Fruit fly (Drosophila melanogaster) whole organism, embryonic: Measurements from ENCODE around the gene CG10621.
A peak's percentile ranks its signal among the peaks of the same experiment; 100 is the strongest.

Source experiments
- Ada2b ChIP-seq: fragments of 200-800 bp; sonication (Bioruptor generic); IDR thresholded peaks from 2 replicates; pipeline ENCODE4 v1.3.6; 2022; ENCODE audit warnings: missing biosample characterization, missing genetic modification characterization
- Atf3 ChIP-seq: fragments of 200-800 bp; sonication (Bioruptor generic); optimal IDR thresholded peaks from 3 replicates; lab custom pipeline; 2016; ENCODE audit warnings: missing biosample characterization, missing genetic modification characterization
- Atf6 ChIP-seq: fragments of 200-800 bp; sonication (Bioruptor generic); IDR thresholded peaks from 2 replicates; pipeline ENCODE4 v1.3.6; 2022; ENCODE audit warnings: missing biosample characterization, missing genetic modification characterization
- CG1024 ChIP-seq: fragments of 200-800 bp; sonication (Bioruptor generic); IDR thresholded peaks from 2 replicates; pipeline ENCODE4 v1.3.6; 2022; ENCODE audit warnings: missing biosample characterization, missing genetic modification characterization
- CG10565 ChIP-seq: fragments of 200-800 bp; sonication (Bioruptor generic); optimal IDR thresholded peaks from 3 replicates; lab custom pipeline; 2016; ENCODE audit warnings: missing biosample characterization, mild to moderate bottlenecking, missing genetic modification characterization
- CG10654 ChIP-seq: fragments of 200-800 bp; sonication (Bioruptor generic); optimal IDR thresholded peaks from 2 replicates; lab custom pipeline; 2016; ENCODE audit warnings: missing biosample characterization, missing genetic modification characterization
- CG11085 ChIP-seq: fragments of 200-800 bp; sonication (Bioruptor generic); IDR thresholded peaks from 2 replicates; pipeline ENCODE4 v1.3.6; 2022; ENCODE audit warnings: missing biosample characterization, missing genetic modification characterization
- CG11456 ChIP-seq: fragments of 200-800 bp; sonication (Bioruptor generic); IDR thresholded peaks from 3 replicates; pipeline ENCODE4 v1.3.6; 2022; ENCODE audit warnings: missing biosample characterization, missing genetic modification characterization
- CG11696 ChIP-seq: fragments of 200-800 bp; sonication (Bioruptor generic); IDR thresholded peaks from 2 replicates; pipeline ENCODE4 v1.3.6; 2022; ENCODE audit warnings: missing biosample characterization, missing genetic modification characterization
- CG12942 ChIP-seq: fragments of 200-800 bp; sonication (Bioruptor generic); optimal IDR thresholded peaks from 3 replicates; lab custom pipeline; 2016; ENCODE audit warnings: missing biosample characterization, missing genetic modification characterization
- CG13296 ChIP-seq: fragments of 200-800 bp; sonication (Bioruptor generic); optimal IDR thresholded peaks from 3 replicates; lab custom pipeline; 2018; ENCODE audit warnings: missing biosample characterization, mild to moderate bottlenecking, missing genetic modification characterization
- CG14965 ChIP-seq: fragments of 200-800 bp; sonication (Bioruptor generic); optimal IDR thresholded peaks from 2 replicates; lab custom pipeline; 2016; ENCODE audit warnings: missing biosample characterization, missing genetic modification characterization, borderline replicate concordance
- CG17359 ChIP-seq: fragments of 200-800 bp; sonication (Bioruptor generic); optimal IDR thresholded peaks from 3 replicates; lab custom pipeline; 2018; ENCODE audit warnings: missing biosample characterization, mild to moderate bottlenecking, missing genetic modification characterization, moderate library complexity
- CG32767 ChIP-seq: fragments of 200-800 bp; sonication (Bioruptor generic); IDR thresholded peaks from 2 replicates; pipeline ENCODE4 v1.3.6; 2022; ENCODE audit warnings: missing biosample characterization, missing genetic modification characterization
- CG4360 ChIP-seq: fragments of 200-800 bp; sonication (Bioruptor generic); IDR thresholded peaks from 2 replicates; pipeline ENCODE4 v1.3.6; 2022; ENCODE audit warnings: missing biosample characterization, missing genetic modification characterization
- CG8478 ChIP-seq: fragments of >200 bp; optimal IDR thresholded peaks from 2 replicates; lab custom pipeline; 2018
- CG8765 ChIP-seq: fragments of 200-800 bp; sonication (Bioruptor generic); IDR thresholded peaks from 2 replicates; pipeline ENCODE4 v1.3.6; 2022; ENCODE audit warnings: missing biosample characterization, missing genetic modification characterization
- CG8924 ChIP-seq: fragments of 200-800 bp; optimal IDR thresholded peaks from 3 replicates; lab custom pipeline; 2019; ENCODE audit warnings: missing biosample characterization, mild to moderate bottlenecking, missing genetic modification characterization, moderate library complexity
- CG9876 ChIP-seq: fragments of 200-800 bp; sonication (Bioruptor generic); optimal IDR thresholded peaks from 2 replicates; lab custom pipeline; 2016; ENCODE audit warnings: missing biosample characterization, missing genetic modification characterization
- Dek ChIP-seq: fragments of 200-800 bp; sonication (Bioruptor generic); optimal IDR thresholded peaks from 3 replicates; lab custom pipeline; 2019; ENCODE audit warnings: missing biosample characterization, mild to moderate bottlenecking, missing genetic modification characterization, moderate library complexity
- Dip2 ChIP-seq: fragments of 200-800 bp; sonication (Bioruptor generic); IDR thresholded peaks from 2 replicates; pipeline ENCODE4 v1.3.6; 2022; ENCODE audit warnings: missing biosample characterization, missing genetic modification characterization
- Dp ChIP-seq: fragments of 200-800 bp; sonication (Bioruptor generic); optimal IDR thresholded peaks from 2 replicates; lab custom pipeline; 2018; ENCODE audit warnings: missing biosample characterization, mild to moderate bottlenecking, missing genetic modification characterization, moderate library complexity
- HLH3B ChIP-seq: fragments of 200-800 bp; sonication (Bioruptor generic); IDR thresholded peaks from 2 replicates; pipeline ENCODE4 v1.3.6; 2022; ENCODE audit warnings: missing biosample characterization, missing genetic modification characterization
- HLH54F ChIP-seq: fragments of 200-800 bp; sonication (Bioruptor generic); optimal IDR thresholded peaks from 3 replicates; lab custom pipeline; 2016; ENCODE audit warnings: missing biosample characterization, missing genetic modification characterization
- HmgZ ChIP-seq: fragments of 200-800 bp; sonication (Bioruptor generic); optimal IDR thresholded peaks from 2 replicates; lab custom pipeline; 2018; ENCODE audit warnings: missing biosample characterization, mild to moderate bottlenecking, missing genetic modification characterization
- Hmx ChIP-seq: fragments of 200-800 bp; sonication (Bioruptor generic); optimal IDR thresholded peaks from 2 replicates; lab custom pipeline; 2016; ENCODE audit warnings: missing biosample characterization, missing genetic modification characterization
- Mad ChIP-seq: fragments of 200-800 bp; sonication (Bioruptor generic); optimal IDR thresholded peaks from 2 replicates; lab custom pipeline; 2016; ENCODE audit warnings: missing biosample characterization, missing genetic modification characterization
- Ravus ChIP-seq: fragments of 200-800 bp; sonication (Bioruptor generic); IDR thresholded peaks from 2 replicates; pipeline ENCODE4 v1.3.6; 2022; ENCODE audit warnings: missing biosample characterization, missing genetic modification characterization
- Rfx ChIP-seq: fragments of 200-800 bp; sonication (Bioruptor generic); IDR thresholded peaks from 2 replicates; pipeline ENCODE4 v1.3.6; 2022; ENCODE audit warnings: missing biosample characterization, missing genetic modification characterization
- Side ChIP-seq: fragments of 200-800 bp; sonication (Bioruptor generic); optimal IDR thresholded peaks from 2 replicates; lab custom pipeline; 2016; ENCODE audit warnings: missing biosample characterization, missing genetic modification characterization
- Sox102F ChIP-seq: fragments of 200-800 bp; sonication (Bioruptor generic); optimal IDR thresholded peaks from 2 replicates; lab custom pipeline; 2018; ENCODE audit warnings: missing biosample characterization, mild to moderate bottlenecking, missing genetic modification characterization, moderate library complexity
- Ssrp ChIP-seq: fragments of 200-800 bp; sonication (Bioruptor generic); optimal IDR thresholded peaks from 2 replicates; lab custom pipeline; 2018; ENCODE audit warnings: missing biosample characterization, mild to moderate bottlenecking, missing genetic modification characterization, moderate library complexity
- Stat92E ChIP-seq, 3 experiments: fragments of >200 bp in 2 of 3; fragments of 200-800 bp in 1 of 3; sonication (Bioruptor generic) in 1 of 3; optimal IDR thresholded peaks; 2 replicates each; lab custom pipeline; 2017 to 2019; ENCODE audit warnings: missing biosample characterization in 3 of 3, missing genetic modification characterization in 3 of 3, mild to moderate bottlenecking in 1 of 3, moderate library complexity in 1 of 3
- Xrp1 ChIP-seq: fragments of 200-800 bp; sonication (Bioruptor generic); IDR thresholded peaks from 2 replicates; pipeline ENCODE4 v1.3.6; 2022; ENCODE audit warnings: missing biosample characterization, missing genetic modification characterization
- ac ChIP-seq: fragments of 200-800 bp; sonication (Bioruptor generic); optimal IDR thresholded peaks from 3 replicates; lab custom pipeline; 2017; ENCODE audit warnings: missing biosample characterization, mild to moderate bottlenecking, missing genetic modification characterization
- ap ChIP-seq: fragments of 200-800 bp; sonication (Bioruptor generic); IDR thresholded peaks from 2 replicates; pipeline ENCODE4 v1.3.6; 2022; ENCODE audit warnings: missing biosample characterization, missing genetic modification characterization
- btn ChIP-seq: fragments of 200-800 bp; sonication (Bioruptor generic); optimal IDR thresholded peaks from 2 replicates; lab custom pipeline; 2016; ENCODE audit warnings: missing biosample characterization, missing genetic modification characterization
- dmrt11E ChIP-seq: fragments of 200-800 bp; sonication (Bioruptor generic); optimal IDR thresholded peaks from 3 replicates; lab custom pipeline; 2018; ENCODE audit warnings: missing biosample characterization, mild to moderate bottlenecking, missing genetic modification characterization, moderate library complexity
- fd64A ChIP-seq: fragments of 200-800 bp; sonication (Bioruptor generic); optimal IDR thresholded peaks from 3 replicates; lab custom pipeline; 2018; ENCODE audit warnings: missing biosample characterization, mild to moderate bottlenecking, missing genetic modification characterization
- h ChIP-seq: fragments of >200 bp; optimal IDR thresholded peaks from 2 replicates; lab custom pipeline; 2017
- ham ChIP-seq: fragments of 200-800 bp; sonication (Bioruptor generic); IDR thresholded peaks from 2 replicates; pipeline ENCODE4 v1.3.6; 2022; ENCODE audit warnings: missing biosample characterization, missing genetic modification characterization
- kah ChIP-seq: fragments of 200-800 bp; sonication (Bioruptor generic); optimal IDR thresholded peaks from 2 replicates; lab custom pipeline; 2018; ENCODE audit warnings: missing biosample characterization, mild to moderate bottlenecking, missing genetic modification characterization
- ken ChIP-seq: fragments of 200-800 bp; sonication (Bioruptor generic); IDR thresholded peaks from 3 replicates; pipeline ENCODE4 v1.3.6; 2022; ENCODE audit warnings: missing biosample characterization, missing genetic modification characterization
- luna ChIP-seq: fragments of 200-800 bp; sonication (Bioruptor generic); optimal IDR thresholded peaks from 2 replicates; lab custom pipeline; 2016; ENCODE audit warnings: missing biosample characterization, missing genetic modification characterization
- nom ChIP-seq: fragments of 200-800 bp; sonication (Bioruptor generic); optimal IDR thresholded peaks from 2 replicates; lab custom pipeline; 2017; ENCODE audit warnings: missing biosample characterization, missing genetic modification characterization, mild to moderate bottlenecking, moderate library complexity, missing genetic modification reagents
- peb ChIP-seq: fragments of 200-800 bp; sonication (Bioruptor generic); IDR thresholded peaks from 2 replicates; pipeline ENCODE4 v1.3.6; 2022; ENCODE audit warnings: missing biosample characterization, missing genetic modification characterization
- pfk ChIP-seq: fragments of 200-800 bp; sonication (Bioruptor generic); optimal IDR thresholded peaks from 2 replicates; lab custom pipeline; 2018; ENCODE audit warnings: missing biosample characterization, mild to moderate bottlenecking, missing genetic modification characterization, moderate library complexity
- pum ChIP-seq: fragments of 200-800 bp; sonication (Bioruptor generic); optimal IDR thresholded peaks from 2 replicates; lab custom pipeline; 2016; ENCODE audit warnings: missing biosample characterization, missing genetic modification characterization
- schlank ChIP-seq: fragments of 200-800 bp; sonication (Bioruptor generic); optimal IDR thresholded peaks from 2 replicates; lab custom pipeline; 2018; ENCODE audit warnings: missing biosample characterization, mild to moderate bottlenecking, missing genetic modification characterization
- tin ChIP-seq: fragments of 200-800 bp; sonication (Bioruptor generic); optimal IDR thresholded peaks from 3 replicates; lab custom pipeline; 2016; ENCODE audit warnings: missing biosample characterization, missing genetic modification characterization
- tup ChIP-seq: fragments of 200-800 bp; sonication (Bioruptor generic); optimal IDR thresholded peaks from 2 replicates; lab custom pipeline; 2016; ENCODE audit warnings: missing biosample characterization, mild to moderate bottlenecking, missing genetic modification characterization, moderate library complexity
- vfl ChIP-seq: fragments of 200-800 bp; sonication (Bioruptor generic); optimal IDR thresholded peaks from 2 replicates; lab custom pipeline; 2016; ENCODE audit warnings: missing biosample characterization, missing genetic modification characterization
- zen ChIP-seq: fragments of 200-800 bp; sonication (Bioruptor generic); optimal IDR thresholded peaks from 3 replicates; lab custom pipeline; 2018; ENCODE audit warnings: missing biosample characterization, mild to moderate bottlenecking, missing genetic modification characterization, moderate library complexity

Gene CG10621

DNA sequence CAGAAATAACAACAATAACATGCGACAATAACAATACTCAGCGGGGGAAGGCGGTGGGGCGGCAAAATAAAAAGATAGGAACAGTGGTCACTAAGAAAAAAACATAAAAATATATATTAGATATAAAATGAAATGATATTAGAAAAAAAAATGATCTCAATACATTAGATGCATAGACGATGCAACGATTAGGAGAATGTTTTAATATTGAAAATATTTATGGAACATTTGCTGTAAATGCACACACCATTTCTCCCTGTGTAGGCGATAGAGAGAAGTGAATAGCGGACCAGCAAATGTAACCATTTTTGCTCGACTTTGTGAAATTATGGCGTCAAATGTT, 12.0 kb upstream of the CG10621 start (continued):
- TF ChIP-seq tin (GFP tag; lab: Kevin White, UChicago) = peak; percentile 62
- no peak for TF ChIP-seq nom (GFP tag; lab: Kevin White, UChicago)
- TF ChIP-seq vfl (GFP tag; lab: Kevin White, UChicago) = peak; percentile 19
- peak; percentile 94 for TF ChIP-seq CG11456 (GFP tag; lab: Robert Waterston, UW)
- TF ChIP-seq CG12942 (GFP tag; lab: Kevin White, UChicago) = peak; percentile 43
- peak; percentile 68 for TF ChIP-seq Sox102F (GFP tag; lab: Kevin White, UChicago)
- TF ChIP-seq Atf6 = peak; percentile 96
- no peak for TF ChIP-seq CG9876 (GFP tag; lab: Kevin White, UChicago)
- TF ChIP-seq Dip2 (GFP tag; lab: Robert Waterston, UW) = no peak
- TF ChIP-seq CG13296 = peak; percentile 81
- TF ChIP-seq schlank (tag; lab: Kevin White, UChicago) = peak; percentile 49
- TF ChIP-seq peb (GFP tag; lab: Robert Waterston, UW) = peak; percentile 56; the same call in 1 of the 2 replicates
- no peak for TF ChIP-seq h (lab: Kevin White, UChicago)
- TF ChIP-seq pfk = no peak
- TF ChIP-seq CG32767 (GFP tag; lab: Robert Waterston, UW) = peak; percentile 87
- TF ChIP-seq HLH54F (GFP tag; lab: Kevin White, UChicago) = peak; percentile 31
- peak; percentile 20 for TF ChIP-seq pum (GFP tag; lab: Kevin White, UChicago)
- peak; percentile 41 for TF ChIP-seq Side (GFP tag; lab: Kevin White, UChicago)
- peak; percentile 53 for TF ChIP-seq CG10654 (GFP tag; lab: Kevin White, UChicago)
- no peak for TF ChIP-seq Atf3
- peak; percentile 88 for TF ChIP-seq CG11085 (GFP tag; lab: Robert Waterston, UW)
- peak; percentile 60 for TF ChIP-seq dmrt11E (tag; lab: Kevin White, UChicago)
- TF ChIP-seq CG8478 (lab: Kevin White, UChicago) = no peak
- peak; percentile 86 for TF ChIP-seq Xrp1 (GFP tag; lab: Robert Waterston, UW)
- TF ChIP-seq CG4360 (GFP tag; lab: Robert Waterston, UW) = 0 out of 2 replicates have a peak, but pooled peaks have one; percentile 51
- peak; percentile 85 for TF ChIP-seq Dek (tag; lab: Kevin White, UChicago)
- TF ChIP-seq CG10565 (GFP tag; lab: Kevin White, UChicago) = no peak
- peak; percentile 68 for TF ChIP-seq CG8765
- no peak for TF ChIP-seq Hmx (GFP tag; lab: Kevin White, UChicago)
- peak; percentile 84 for TF ChIP-seq HLH3B (GFP tag; lab: Robert Waterston, UW)
- TF ChIP-seq ap (GFP tag; lab: Robert Waterston, UW) = peak; percentile 59
- TF ChIP-seq btn (GFP tag; lab: Kevin White, UChicago) = no peak
- TF ChIP-seq ac (GFP tag; lab: Kevin White, UChicago) = no peak
- TF ChIP-seq CG17359 (tag; lab: Kevin White, UChicago) = peak; percentile 78
- no peak for TF ChIP-seq fd64A (GFP tag; lab: Kevin White, UChicago)
- TF ChIP-seq CG1024 (GFP tag; lab: Robert Waterston, UW) = peak; percentile 48
- TF ChIP-seq Ada2b (GFP tag; lab: Robert Waterston, UW) = peak; percentile 91
- peak; percentile 77 for TF ChIP-seq CG8924 (tag; lab: Kevin White, UChicago)
- TF ChIP-seq Rfx (GFP tag; lab: Robert Waterston, UW) = peak; percentile 98
- peak; percentile 65; the same call in 2 of the 3 replicates for TF ChIP-seq ken (GFP tag; lab: Robert Waterston, UW)
- TF ChIP-seq CG11696 (GFP tag; lab: Robert Waterston, UW) = peak; percentile 85
- TF ChIP-seq tup (GFP tag; lab: Kevin White, UChicago) = no peak
- TF ChIP-seq luna = no peak
- peak; percentile 73 for TF ChIP-seq Ravus
- peak; percentile 72 for TF ChIP-seq zen (tag; lab: Kevin White, UChicago)
- no peak for TF ChIP-seq Stat92E (GFP tag; optimal IDR thresholded peaks at IDR 0.05; lab: Kevin White, UChicago)
- peak; percentile 57 for TF ChIP-seq Ssrp (tag; lab: Kevin White, UChicago)
- no peak for TF ChIP-seq CG14965 (GFP tag; lab: Kevin White, UChicago)
- no peak for TF ChIP-seq Dp (GFP tag; lab: Kevin White, UChicago)
- TF ChIP-seq Mad = peak; percentile 16
- TF ChIP-seq kah (GFP tag; lab: Kevin White, UChicago) = peak; percentile 21
- TF ChIP-seq ham (GFP tag; lab: Robert Waterston, UW) = peak; percentile 90
- peak; percentile 69 for TF ChIP-seq HmgZ (tag; lab: Kevin White, UChicago)
